Fruit fly (Drosophila melanogaster) whole organism, prepupa: ENCODE measurements around the gene CG32483.
A peak's percentile ranks its signal among the peaks of the same experiment; 100 is the strongest.

ENCODE experiments used
- CG10631 ChIP-seq: fragments of 200-800 bp; sonication (Bioruptor generic); optimal IDR thresholded peaks from 2 replicates; lab custom pipeline; 2016; ENCODE audit warnings: missing biosample characterization, missing genetic modification characterization
- CG10669 ChIP-seq: fragments of 200-800 bp; sonication (Bioruptor generic); optimal IDR thresholded peaks from 3 replicates; lab custom pipeline; 2018; ENCODE audit warnings: missing biosample characterization, mild to moderate bottlenecking, missing genetic modification characterization, moderate library complexity
- CG11294 ChIP-seq: fragments of 200-800 bp; sonication (Bioruptor generic); IDR thresholded peaks from 2 replicates; pipeline ENCODE4 v1.3.6; 2022; ENCODE audit warnings: missing biosample characterization, missing genetic modification characterization
- CG11762 ChIP-seq: fragments of 200-800 bp; sonication (Bioruptor generic); optimal IDR thresholded peaks from 3 replicates; lab custom pipeline; 2016; ENCODE audit warnings: missing biosample characterization, missing genetic modification characterization; ENCODE audit not compliant: insufficient read depth
- CG11902 ChIP-seq: fragments of 200-800 bp; sonication (Bioruptor generic); optimal IDR thresholded peaks from 3 replicates; lab custom pipeline; 2016; ENCODE audit warnings: missing biosample characterization, missing genetic modification characterization
- CG15336 ChIP-seq: fragments of 200-800 bp; sonication (Bioruptor generic); IDR thresholded peaks from 2 replicates; pipeline ENCODE4 v1.3.6; 2022; ENCODE audit warnings: missing biosample characterization, missing genetic modification characterization
- CG1621 ChIP-seq: fragments of 200-800 bp; sonication (Bioruptor generic); optimal IDR thresholded peaks from 3 replicates; lab custom pipeline; 2018; ENCODE audit warnings: missing biosample characterization, mild to moderate bottlenecking, missing genetic modification characterization
- CG32006 ChIP-seq: fragments of 200-800 bp; sonication (Bioruptor generic); optimal IDR thresholded peaks from 3 replicates; lab custom pipeline; 2017; ENCODE audit warnings: missing biosample characterization, mild to moderate bottlenecking, missing genetic modification characterization
- CG34406 ChIP-seq: fragments of 200-800 bp; sonication (Bioruptor generic); optimal IDR thresholded peaks from 3 replicates; lab custom pipeline; 2016; ENCODE audit warnings: missing biosample characterization, missing genetic modification characterization
- CG3919 ChIP-seq: fragments of 200-800 bp; sonication (Bioruptor generic); optimal IDR thresholded peaks from 3 replicates; lab custom pipeline; 2016; ENCODE audit warnings: missing biosample characterization, missing genetic modification characterization
- CG6163 ChIP-seq: fragments of 200-800 bp; sonication (Bioruptor generic); IDR thresholded peaks from 3 replicates; pipeline ENCODE4 v1.3.6; 2022; ENCODE audit warnings: missing biosample characterization, missing genetic modification characterization
- CG6276 ChIP-seq: fragments of 200-800 bp; sonication (Bioruptor generic); optimal IDR thresholded peaks from 2 replicates; lab custom pipeline; 2017; ENCODE audit warnings: missing biosample characterization, mild to moderate bottlenecking, missing genetic modification characterization
- CG6792 ChIP-seq: fragments of 200-800 bp; sonication (Bioruptor generic); optimal IDR thresholded peaks from 3 replicates; lab custom pipeline; 2016; ENCODE audit warnings: missing biosample characterization, missing genetic modification characterization
- CG6808 ChIP-seq: fragments of 200-800 bp; sonication (Bioruptor generic); optimal IDR thresholded peaks from 3 replicates; lab custom pipeline; 2017; ENCODE audit warnings: missing biosample characterization, missing genetic modification characterization, mild to moderate bottlenecking, moderate library complexity, missing genetic modification reagents
- CG6854 ChIP-seq: fragments of 200-800 bp; sonication (Bioruptor generic); optimal IDR thresholded peaks from 2 replicates; lab custom pipeline; 2017; ENCODE audit warnings: missing biosample characterization, mild to moderate bottlenecking, missing genetic modification characterization
- CG7368 ChIP-seq: fragments of 200-800 bp; sonication (Bioruptor generic); optimal IDR thresholded peaks from 3 replicates; lab custom pipeline; 2016; ENCODE audit warnings: missing biosample characterization, missing genetic modification characterization
- CG8632 ChIP-seq: fragments of 200-800 bp; sonication (Bioruptor generic); optimal IDR thresholded peaks from 3 replicates; lab custom pipeline; 2016; ENCODE audit warnings: missing biosample characterization, missing genetic modification characterization
- CG9139 ChIP-seq: fragments of 200-800 bp; sonication (Bioruptor generic); optimal IDR thresholded peaks from 3 replicates; lab custom pipeline; 2017; ENCODE audit warnings: missing biosample characterization, mild to moderate bottlenecking, missing genetic modification characterization
- Eip75B ChIP-seq: fragments of 200-800 bp; sonication (Bioruptor generic); optimal IDR thresholded peaks from 3 replicates; lab custom pipeline; 2016; ENCODE audit warnings: missing biosample characterization, missing genetic modification characterization
- Eip78C ChIP-seq: fragments of 200-800 bp; sonication (Bioruptor generic); peaks from one replicate; lab custom pipeline; 2016; ENCODE audit warnings: missing biosample characterization, missing genetic modification characterization
- Ets21C ChIP-seq: fragments of 200-800 bp; sonication (Bioruptor generic); optimal IDR thresholded peaks from 3 replicates; lab custom pipeline; 2016; ENCODE audit warnings: missing biosample characterization, missing genetic modification characterization
- Ets96B ChIP-seq: fragments of 200-800 bp; optimal IDR thresholded peaks from 2 replicates; lab custom pipeline; 2019; ENCODE audit warnings: missing biosample characterization, mild to moderate bottlenecking, missing genetic modification characterization, moderate library complexity
- Gug ChIP-seq: fragments of 200-800 bp; sonication (Bioruptor generic); IDR thresholded peaks from 2 replicates; pipeline ENCODE4 v1.3.6; 2022; ENCODE audit warnings: missing biosample characterization, missing genetic modification characterization
- Hr38 ChIP-seq: sonication (Bioruptor generic); optimal IDR thresholded peaks from 2 replicates; lab custom pipeline; 2016; ENCODE audit warnings: missing biosample characterization, missing genetic modification characterization
- Hr4 ChIP-seq: fragments of 200-800 bp; sonication (Bioruptor generic); optimal IDR thresholded peaks from 3 replicates; lab custom pipeline; 2016; ENCODE audit warnings: missing biosample characterization, missing genetic modification characterization
- Lpt ChIP-seq: fragments of 200-800 bp; sonication (Bioruptor generic); optimal IDR thresholded peaks from 3 replicates; lab custom pipeline; 2016; ENCODE audit warnings: missing biosample characterization, missing genetic modification characterization
- OdsH ChIP-seq: fragments of 200-800 bp; sonication (Bioruptor generic); optimal IDR thresholded peaks from 3 replicates; lab custom pipeline; 2016; ENCODE audit warnings: missing biosample characterization, missing genetic modification characterization
- Smox ChIP-seq: fragments of 200-800 bp; sonication (Bioruptor generic); optimal IDR thresholded peaks from 3 replicates; lab custom pipeline; 2016; ENCODE audit warnings: missing biosample characterization, missing genetic modification characterization
- Sox102F ChIP-seq: fragments of 200-800 bp; sonication (Bioruptor generic); optimal IDR thresholded peaks from 2 replicates; lab custom pipeline; 2016; ENCODE audit warnings: missing biosample characterization, mild to moderate bottlenecking, missing genetic modification characterization
- Sox15 ChIP-seq: fragments of 200-800 bp; sonication (Bioruptor generic); optimal IDR thresholded peaks from 3 replicates; lab custom pipeline; 2016; ENCODE audit warnings: missing biosample characterization, missing genetic modification characterization
- achi ChIP-seq: fragments of 200-800 bp; sonication (Bioruptor generic); optimal IDR thresholded peaks from 3 replicates; lab custom pipeline; 2016; ENCODE audit warnings: missing biosample characterization, missing genetic modification characterization
- acj6 ChIP-seq: fragments of 200-800 bp; sonication (Bioruptor generic); optimal IDR thresholded peaks from 3 replicates; lab custom pipeline; 2016; ENCODE audit warnings: missing biosample characterization, missing genetic modification characterization
- cyc ChIP-seq: fragments of 200-800 bp; sonication (Bioruptor generic); optimal IDR thresholded peaks from 3 replicates; lab custom pipeline; 2016; ENCODE audit warnings: missing biosample characterization, missing genetic modification characterization
- dac ChIP-seq: fragments of 200-800 bp; sonication (Bioruptor generic); optimal IDR thresholded peaks from 2 replicates; lab custom pipeline; 2017; ENCODE audit warnings: missing biosample characterization, mild to moderate bottlenecking, missing genetic modification characterization
- dsx ChIP-seq: fragments of 200-800 bp; optimal IDR thresholded peaks from 3 replicates; lab custom pipeline; 2019; ENCODE audit warnings: missing biosample characterization, mild to moderate bottlenecking, missing genetic modification characterization, moderate library complexity; ENCODE audit not compliant: poor library complexity, severe bottlenecking
- eg ChIP-seq: fragments of 200-800 bp; sonication (Bioruptor generic); IDR thresholded peaks from 3 replicates; pipeline ENCODE4 v1.3.6; 2022; ENCODE audit warnings: missing biosample characterization, missing genetic modification characterization
- esn ChIP-seq: fragments of 200-800 bp; sonication (Bioruptor generic); optimal IDR thresholded peaks from 2 replicates; lab custom pipeline; 2016; ENCODE audit warnings: missing biosample characterization, mild to moderate bottlenecking, missing genetic modification characterization, moderate library complexity
- fd85E ChIP-seq: fragments of 200-800 bp; sonication (Bioruptor generic); optimal IDR thresholded peaks from 3 replicates; lab custom pipeline; 2016; ENCODE audit warnings: missing biosample characterization, missing genetic modification characterization
- fkh ChIP-seq: fragments of 200-800 bp; sonication (Bioruptor generic); optimal IDR thresholded peaks from 3 replicates; lab custom pipeline; 2017; ENCODE audit warnings: missing biosample characterization, mild to moderate bottlenecking, missing genetic modification characterization, moderate library complexity
- lz ChIP-seq: fragments of 200-800 bp; sonication (Bioruptor generic); optimal IDR thresholded peaks from 3 replicates; lab custom pipeline; 2016; ENCODE audit warnings: missing biosample characterization, missing genetic modification characterization
- pdm3 ChIP-seq: fragments of 200-800 bp; sonication (Bioruptor generic); optimal IDR thresholded peaks from 3 replicates; lab custom pipeline; 2016; ENCODE audit warnings: missing biosample characterization, missing genetic modification characterization
- salr ChIP-seq, 2 experiments: fragments of 200-800 bp; sonication (Bioruptor generic); optimal IDR thresholded peaks; 3 replicates each; lab custom pipeline; 2016 to 2018; ENCODE audit warnings: missing biosample characterization in 2 of 2, missing genetic modification characterization in 2 of 2, mild to moderate bottlenecking in 1 of 2
- spab ChIP-seq: fragments of 200-800 bp; sonication (Bioruptor generic); optimal IDR thresholded peaks from 2 replicates; lab custom pipeline; 2017; ENCODE audit warnings: missing biosample characterization, mild to moderate bottlenecking, missing genetic modification characterization, missing genetic modification reagents
- ss ChIP-seq, 2 experiments: fragments of 200-800 bp; sonication (Bioruptor generic); optimal IDR thresholded peaks; 2 replicates in 1 of 2; 3 replicates in 1 of 2; lab custom pipeline; 2017 to 2018; ENCODE audit warnings: mild to moderate bottlenecking in 2 of 2, missing biosample characterization in 2 of 2, missing genetic modification characterization in 2 of 2, moderate library complexity in 1 of 2
- svp ChIP-seq: fragments of 200-800 bp; sonication (Bioruptor generic); peaks from one replicate; lab custom pipeline; 2016; ENCODE audit warnings: missing biosample characterization, missing genetic modification characterization
- vri ChIP-seq: fragments of 200-800 bp; sonication (Bioruptor generic); optimal IDR thresholded peaks from 3 replicates; lab custom pipeline; 2016; ENCODE audit warnings: missing biosample characterization, mild to moderate bottlenecking, missing genetic modification characterization

Gene CG32483

DNA sequence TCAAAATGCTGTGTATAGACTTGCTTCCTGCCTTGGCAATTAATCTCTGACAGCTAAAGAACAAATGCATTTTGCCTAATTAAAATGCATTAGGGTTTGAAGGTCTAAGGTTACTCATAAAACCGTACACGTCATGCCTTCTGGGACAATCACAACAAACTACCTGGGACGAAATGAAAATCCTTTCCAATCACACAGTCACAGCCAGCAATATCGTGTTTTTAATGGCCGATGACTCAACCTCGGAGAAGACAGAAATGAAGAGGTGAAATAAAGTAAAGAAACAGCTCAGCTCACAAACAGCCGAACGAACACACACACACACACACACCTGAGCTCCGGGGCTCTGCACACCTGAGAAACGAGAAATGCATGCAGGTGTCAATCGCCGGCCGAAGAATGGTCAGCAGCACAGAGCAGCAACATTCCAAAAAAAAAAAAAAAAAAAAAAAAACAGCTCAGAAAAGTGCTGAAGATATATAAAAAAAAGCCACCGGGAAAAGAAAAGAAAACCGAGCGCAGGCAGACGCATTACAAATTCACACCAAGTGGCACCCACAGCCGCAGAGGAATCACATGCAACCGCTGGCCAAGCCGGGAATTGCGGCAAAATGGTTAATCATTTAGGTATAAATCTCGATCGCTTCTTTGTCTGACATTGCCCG is 42.5 kb upstream of the CG32483 start:
- TF ChIP-seq CG11902 (GFP tag; lab: Kevin White, UChicago) (no peak), Eip78C (peak; percentile 16), CG6276 (GFP tag; lab: Kevin White, UChicago) (no peak), CG1621 (tag; lab: Kevin White, UChicago) (peak; percentile 5), CG15336 (GFP tag; lab: Robert Waterston, UW) (no peak), CG11294 (no peak), CG6163 (GFP tag; lab: Robert Waterston, UW) (0 out of 3 replicates have a peak, but pooled peaks have one; percentile 27), Ets21C (no peak), eg (GFP tag; lab: Robert Waterston, UW) (0 out of 3 replicates have a peak, but pooled peaks have one; percentile 31), Ets96B (tag; lab: Kevin White, UChicago) (no peak), ss (GFP tag; optimal IDR thresholded peaks at IDR 0.05; lab: Kevin White, UChicago) (peak in 1 of 2 experiments; percentile 53), dsx (GFP tag; lab: Kevin White, UChicago) (peak; percentile 14)

DNA sequence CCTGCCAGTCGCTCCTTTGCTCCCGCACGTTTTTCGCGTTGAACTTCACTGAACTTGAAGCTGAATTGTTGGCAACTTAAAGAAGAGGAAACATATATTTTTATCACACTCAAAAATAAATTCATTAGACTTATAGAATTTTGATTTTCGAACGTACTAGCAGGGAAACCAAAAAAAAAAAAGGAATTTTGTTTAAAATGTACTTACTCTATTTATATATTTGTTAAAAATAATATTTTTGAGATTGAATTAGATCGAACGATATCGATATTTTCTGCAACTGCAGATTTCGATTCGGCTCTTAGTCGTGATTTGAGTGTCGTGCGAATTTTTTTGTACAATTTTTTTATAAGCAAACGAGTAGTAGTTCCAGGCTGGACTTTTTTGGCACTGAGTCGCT is 41.6 kb upstream of the CG32483 start:
- TF ChIP-seq spab (GFP tag; lab: Kevin White, UChicago) (peak; percentile 16), svp (GFP tag; lab: Kevin White, UChicago) (peak; percentile 6), salr (GFP tag; optimal IDR thresholded peaks at IDR 0.05; lab: Kevin White, UChicago) (no peak), CG6854 (GFP tag; lab: Kevin White, UChicago) (no peak), CG32006 (GFP tag; lab: Kevin White, UChicago) (no peak), cyc (GFP tag; lab: Kevin White, UChicago) (peak; percentile 5), Eip78C (peak; percentile 30), CG10669 (GFP tag; lab: Kevin White, UChicago) (peak; percentile 17), CG3919 (GFP tag; lab: Kevin White, UChicago) (peak; percentile 59), Ets21C (no peak), CG10631 (GFP tag; lab: Kevin White, UChicago) (peak; percentile 11), CG11762 (GFP tag; lab: Kevin White, UChicago) (peak; percentile 24), Smox (no peak), OdsH (GFP tag; lab: Kevin White, UChicago) (no peak), CG7368 (GFP tag; lab: Kevin White, UChicago) (peak; percentile 44), Ets96B (tag; lab: Kevin White, UChicago) (peak; percentile 55), eg (GFP tag; lab: Robert Waterston, UW) (no peak), CG6163 (GFP tag; lab: Robert Waterston, UW) (no peak), Sox102F (no peak), lz (no peak), Hr4 (GFP tag; lab: Kevin White, UChicago) (no peak), dac (GFP tag; lab: Kevin White, UChicago) (no peak), esn (peak; percentile 11), CG8632 (no peak), fkh (no peak), vri (no peak), CG6808 (GFP tag; lab: Kevin White, UChicago) (peak; percentile 23), achi (GFP tag; lab: Kevin White, UChicago) (peak; percentile 44), acj6 (GFP tag; lab: Kevin White, UChicago) (no peak), CG6792 (no peak), Sox15 (no peak)

DNA sequence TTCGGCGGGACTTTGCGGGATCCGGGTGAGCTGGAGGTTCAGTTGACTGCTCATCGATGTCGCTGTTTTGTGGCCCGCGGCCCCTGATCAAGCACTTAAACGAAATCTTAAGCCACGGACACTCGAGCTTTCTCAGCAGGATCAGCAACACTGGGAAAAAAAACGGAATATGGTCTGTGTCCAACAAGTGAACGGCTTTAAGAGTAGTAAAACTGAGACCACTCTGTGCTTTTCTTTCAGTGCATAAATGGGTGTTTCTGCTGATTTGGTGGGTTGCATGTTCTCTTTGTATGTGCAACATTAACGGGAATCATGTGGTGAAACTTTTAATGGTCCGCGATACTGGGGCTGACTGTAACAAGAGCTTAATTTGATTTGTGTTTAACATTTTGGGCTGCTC is 39.5 kb upstream of the CG32483 start:
- TF ChIP-seq CG34406 (peak; percentile 13), fkh (no peak), fd85E (GFP tag; lab: Kevin White, UChicago) (no peak), CG6792 (peak; percentile 32), svp (GFP tag; lab: Kevin White, UChicago) (peak; percentile 86), CG8632 (no peak), Ets96B (tag; lab: Kevin White, UChicago) (no peak), Lpt (GFP tag; lab: Kevin White, UChicago) (no peak), CG1621 (tag; lab: Kevin White, UChicago) (no peak), Sox15 (no peak), CG15336 (GFP tag; lab: Robert Waterston, UW) (no peak), Sox102F (peak; percentile 62), Eip75B (peak; percentile 51), Ets21C (peak; percentile 39), Hr4 (GFP tag; lab: Kevin White, UChicago) (no peak), Gug (GFP tag; lab: Robert Waterston, UW) (no peak), pdm3 (GFP tag; lab: Kevin White, UChicago) (peak; percentile 14), CG9139 (GFP tag; lab: Kevin White, UChicago) (no peak), achi (GFP tag; lab: Kevin White, UChicago) (no peak), Eip78C (peak; percentile 75), ss (GFP tag; optimal IDR thresholded peaks at IDR 0.05; lab: Kevin White, UChicago) (no peak), Hr38 (GFP tag; lab: Kevin White, UChicago) (no peak)
